Worm (Caenorhabditis elegans) whole organism, midembryonic: Measurements from ENCODE around the gene F48E8.3.

Source experiments
- T22C8.4 ChIP-seq: fragments of 200-800 bp; sonication (Bioruptor generic); IDR thresholded peaks from 2 replicates; pipeline ENCODE4 v1.3.6; 2022; ENCODE audit warnings: missing genetic modification characterization, missing compliant biosample characterization
- cog-1 ChIP-seq: sonication (generic microtip); optimal IDR thresholded peaks from 2 replicates; lab custom pipeline; 2016; ENCODE audit warnings: missing genetic modification characterization, missing compliant biosample characterization
- flt-1 ChIP-seq: fragments of 200-800 bp; sonication (Bioruptor generic); IDR thresholded peaks from 2 replicates; pipeline ENCODE4 v1.3.6; 2022; ENCODE audit warnings: missing genetic modification characterization, missing compliant biosample characterization
- klf-2 ChIP-seq: fragments of 200-800 bp; sonication (Bioruptor generic); conservative IDR thresholded peaks from 2 replicates; pipeline ENCODE4 v1.3.6; 2022; ENCODE audit warnings: missing genetic modification reagents, missing genetic modification characterization, missing compliant biosample characterization
- med-1 ChIP-seq: sonication (generic microtip); optimal IDR thresholded peaks from 2 replicates; lab custom pipeline; 2017; ENCODE audit warnings: missing genetic modification characterization, mild to moderate bottlenecking, missing compliant biosample characterization, antibody characterized with exemption, missing genetic modification reagents; ENCODE audit not compliant: insufficient read depth
- ref-1 ChIP-seq: fragments of 200-800 bp; sonication (Bioruptor generic); conservative IDR thresholded peaks from 2 replicates; pipeline ENCODE4 v1.3.6; 2022; ENCODE audit warnings: missing genetic modification reagents, missing genetic modification characterization, missing compliant biosample characterization
- tab-1 ChIP-seq: fragments of 200-800 bp; sonication (Bioruptor generic); IDR thresholded peaks from 2 replicates; pipeline ENCODE4 v1.3.6; 2022; ENCODE audit warnings: missing genetic modification characterization, missing compliant biosample characterization
- ztf-23 ChIP-seq: fragments of 200-800 bp; sonication (Bioruptor generic); IDR thresholded peaks from 2 replicates; pipeline ENCODE4 v1.3.6; 2022; ENCODE audit warnings: missing genetic modification reagents, missing genetic modification characterization, missing compliant biosample characterization
- ztf-29 ChIP-seq: fragments of 200-800 bp; sonication (Bioruptor generic); IDR thresholded peaks from 2 replicates; pipeline ENCODE4 v1.3.6; 2022; ENCODE audit warnings: missing genetic modification reagents, missing genetic modification characterization, missing compliant biosample characterization

F48E8.3 gene

ce11 chrIII:5461079-5461478 lies at the start of gene F48E8.3:
Gene F48E8.3, plus strand, starts transcription at chrIII:5461379.
- TF ChIP-seq ref-1 (GFP tag; lab: Robert Waterston, UW) (no peak), med-1 (GFP tag; lab: Kevin White, UChicago) (no peak), ztf-29 (no peak), ztf-23 (GFP tag; lab: Robert Waterston, UW) (no peak), cog-1 (tag; lab: Kevin White, UChicago) (no peak), flt-1 (GFP tag; lab: Robert Waterston, UW) (no peak), klf-2 (GFP tag; lab: Robert Waterston, UW) (no peak), T22C8.4 (GFP tag; lab: Robert Waterston, UW) (no peak), tab-1 (GFP tag; lab: Robert Waterston, UW) (no peak)

DNA sequence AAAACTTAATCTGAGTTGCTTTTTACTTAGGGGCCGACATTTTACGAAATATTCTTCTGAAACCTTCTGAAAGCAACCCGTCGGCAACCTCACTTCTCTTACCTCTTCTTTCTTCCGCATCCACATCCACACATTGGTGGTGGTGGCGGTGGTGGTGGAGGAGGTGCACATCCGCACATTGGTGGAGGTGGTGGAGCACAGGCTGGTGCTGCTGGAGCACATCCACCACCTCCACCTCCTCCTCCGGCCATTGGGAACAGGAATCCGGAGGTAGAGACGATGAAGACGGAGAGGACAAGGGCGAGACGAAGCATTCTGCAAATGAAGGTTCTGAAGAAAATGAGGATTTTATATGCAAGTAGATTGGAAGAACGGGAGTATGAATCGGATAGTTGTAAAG lies 47.5 kb upstream of the F48E8.3 start, which contains the start of gene grl-22:
Gene grl-22, minus strand, starts transcription at position 332 of the 400 bp plus-strand sequence.
- TF ChIP-seq cog-1 (tag; lab: Kevin White, UChicago) (no peak), T22C8.4 (GFP tag; lab: Robert Waterston, UW) (no peak), med-1 (GFP tag; lab: Kevin White, UChicago) (no peak), ztf-23 (GFP tag; lab: Robert Waterston, UW) (no peak), tab-1 (GFP tag; lab: Robert Waterston, UW) (no peak), flt-1 (GFP tag; lab: Robert Waterston, UW) (no peak), klf-2 (GFP tag; lab: Robert Waterston, UW) (no peak), ref-1 (GFP tag; lab: Robert Waterston, UW) (no peak), ztf-29 (no peak)

DNA sequence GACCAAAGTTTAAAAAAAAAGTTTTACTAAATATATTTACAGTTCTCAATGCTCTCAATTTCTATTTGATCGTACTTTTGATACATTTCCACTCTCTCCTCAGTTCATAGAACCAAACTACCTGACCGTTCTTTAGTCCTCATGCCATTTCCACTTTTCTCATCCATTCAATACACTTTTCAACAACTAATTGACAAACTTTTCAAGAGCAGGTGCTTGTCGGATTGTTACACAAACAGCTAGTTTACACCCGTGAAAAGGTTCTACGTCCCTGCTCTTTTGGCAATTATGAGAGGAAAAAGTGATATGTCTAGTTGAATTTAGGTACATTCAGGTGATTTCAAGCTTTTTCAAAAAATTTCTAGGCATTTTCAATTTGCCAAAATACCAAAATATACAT lies 43.3 kb upstream of the F48E8.3 start:
- no peak for TF ChIP-seq ztf-23 (GFP tag; lab: Robert Waterston, UW)

DNA sequence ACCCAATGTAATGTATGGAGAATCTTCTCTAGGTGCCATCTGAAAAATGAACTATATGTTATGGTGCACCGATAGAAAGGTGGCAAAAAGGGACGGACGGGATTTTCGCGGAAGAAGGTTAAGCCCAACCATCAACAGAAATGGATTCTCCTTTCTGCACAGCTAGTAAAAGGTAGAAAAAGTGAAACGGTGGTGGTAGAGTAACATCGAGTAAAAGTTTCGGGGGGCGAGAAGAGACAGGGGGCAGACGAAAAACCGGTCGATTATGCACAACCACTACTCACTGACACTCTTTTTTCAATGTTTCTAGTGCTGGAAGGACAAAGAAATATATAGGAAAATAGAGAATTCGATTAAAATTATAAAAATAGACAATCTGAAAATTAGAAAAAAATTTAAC lies 41.7 kb upstream of the F48E8.3 start:
- no peak for TF ChIP-seq cog-1 (tag; lab: Kevin White, UChicago)
- no peak for TF ChIP-seq ztf-23 (GFP tag; lab: Robert Waterston, UW)
- no peak for TF ChIP-seq ztf-29
- TF ChIP-seq flt-1 (GFP tag; lab: Robert Waterston, UW) = no peak
- TF ChIP-seq T22C8.4 (GFP tag; lab: Robert Waterston, UW) = no peak
- no peak for TF ChIP-seq klf-2 (GFP tag; lab: Robert Waterston, UW)
- TF ChIP-seq tab-1 (GFP tag; lab: Robert Waterston, UW) = no peak
- TF ChIP-seq med-1 (GFP tag; lab: Kevin White, UChicago) = no peak
- TF ChIP-seq ref-1 (GFP tag; lab: Robert Waterston, UW) = no peak

DNA sequence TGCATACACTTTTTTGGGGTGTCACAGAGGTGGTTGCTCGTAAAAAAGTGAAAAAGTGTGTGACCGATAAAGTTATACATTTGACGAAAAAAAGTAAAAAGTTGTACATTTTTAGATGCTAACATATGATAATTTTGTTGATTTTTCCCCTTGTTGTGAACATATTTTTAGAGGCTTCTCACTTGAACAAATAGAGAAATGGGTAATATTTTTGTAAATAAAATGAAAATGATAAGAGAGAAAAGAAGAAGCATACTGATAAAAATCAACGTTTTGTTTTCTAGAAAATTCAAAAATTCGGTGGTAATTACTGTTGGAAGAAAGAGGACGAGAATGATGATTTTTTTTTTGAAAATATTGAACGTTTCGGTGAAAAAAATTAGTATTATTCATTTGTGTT lies 40.9 kb upstream of the F48E8.3 start:
- TF ChIP-seq ztf-29 (no peak), ref-1 (GFP tag; lab: Robert Waterston, UW) (no peak), ztf-23 (GFP tag; lab: Robert Waterston, UW) (no peak), med-1 (GFP tag; lab: Kevin White, UChicago) (no peak), flt-1 (GFP tag; lab: Robert Waterston, UW) (no peak), cog-1 (tag; lab: Kevin White, UChicago) (no peak), tab-1 (GFP tag; lab: Robert Waterston, UW) (no peak), klf-2 (GFP tag; lab: Robert Waterston, UW) (no peak), T22C8.4 (GFP tag; lab: Robert Waterston, UW) (no peak)

- TF ChIP-seq ref-1 (GFP tag; lab: Robert Waterston, UW) (no peak), tab-1 (GFP tag; lab: Robert Waterston, UW) (no peak), cog-1 (tag; lab: Kevin White, UChicago) (no peak)
Measured at ce11 chrIII:5421406-5421805, 39.8 kb upstream of the F48E8.3 start.

ce11 chrIII:5422561-5423103 lies 38.5 kb upstream of the F48E8.3 start:
- TF ChIP-seq tab-1 (GFP tag; lab: Robert Waterston, UW) (no peak), ref-1 (GFP tag; lab: Robert Waterston, UW) (no peak), T22C8.4 (GFP tag; lab: Robert Waterston, UW) (no peak), cog-1 (tag; lab: Kevin White, UChicago) (no peak)

DNA sequence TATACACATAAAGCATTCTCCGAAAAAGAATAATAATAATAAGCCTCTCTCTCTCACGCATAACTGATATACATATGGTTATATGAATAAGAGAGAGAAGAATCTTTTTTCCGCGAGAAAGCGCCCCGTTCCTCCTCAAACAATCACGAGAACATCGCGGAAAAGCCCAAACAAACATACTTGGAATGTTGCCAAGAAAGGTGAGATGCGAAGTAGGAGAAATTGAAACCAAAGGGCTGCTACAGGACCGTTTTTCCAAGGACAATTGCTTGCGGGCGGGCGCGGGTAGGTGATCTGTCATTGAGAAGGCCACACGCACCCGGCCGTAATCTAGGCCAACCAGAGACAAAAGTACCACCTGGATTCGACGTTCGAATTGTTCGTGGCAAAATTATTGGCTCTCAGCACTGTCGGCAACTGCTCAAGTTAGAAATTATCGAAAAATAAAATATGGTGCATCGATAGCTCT lies 37.5 kb upstream of the F48E8.3 start, which contains the start of gene dnj-24:
Gene dnj-24, minus strand, starts transcription at position 419 of the 469 bp plus-strand sequence.
- no peak for TF ChIP-seq klf-2 (GFP tag; lab: Robert Waterston, UW)
- TF ChIP-seq ztf-29 = no peak
- TF ChIP-seq tab-1 (GFP tag; lab: Robert Waterston, UW) = no peak
- no peak for TF ChIP-seq cog-1 (tag; lab: Kevin White, UChicago)
- TF ChIP-seq flt-1 (GFP tag; lab: Robert Waterston, UW) = no peak
- TF ChIP-seq ref-1 (GFP tag; lab: Robert Waterston, UW) = no peak
- no peak for TF ChIP-seq T22C8.4 (GFP tag; lab: Robert Waterston, UW)
- no peak for TF ChIP-seq med-1 (GFP tag; lab: Kevin White, UChicago)

ce11 chrIII:5424363-5424762 lies 36.8 kb upstream of the F48E8.3 start:
- TF ChIP-seq ref-1 (GFP tag; lab: Robert Waterston, UW) (no peak), flt-1 (GFP tag; lab: Robert Waterston, UW) (no peak), T22C8.4 (GFP tag; lab: Robert Waterston, UW) (no peak), med-1 (GFP tag; lab: Kevin White, UChicago) (no peak), cog-1 (tag; lab: Kevin White, UChicago) (no peak), ztf-29 (no peak), klf-2 (GFP tag; lab: Robert Waterston, UW) (no peak), tab-1 (GFP tag; lab: Robert Waterston, UW) (no peak), ztf-23 (GFP tag; lab: Robert Waterston, UW) (no peak)
